Fruit fly (Drosophila melanogaster): ENCODE results near the gene Act79B.
A peak's percentile ranks its signal among the peaks of the same experiment; 100 is the strongest.

Gene Act79B

DNA sequence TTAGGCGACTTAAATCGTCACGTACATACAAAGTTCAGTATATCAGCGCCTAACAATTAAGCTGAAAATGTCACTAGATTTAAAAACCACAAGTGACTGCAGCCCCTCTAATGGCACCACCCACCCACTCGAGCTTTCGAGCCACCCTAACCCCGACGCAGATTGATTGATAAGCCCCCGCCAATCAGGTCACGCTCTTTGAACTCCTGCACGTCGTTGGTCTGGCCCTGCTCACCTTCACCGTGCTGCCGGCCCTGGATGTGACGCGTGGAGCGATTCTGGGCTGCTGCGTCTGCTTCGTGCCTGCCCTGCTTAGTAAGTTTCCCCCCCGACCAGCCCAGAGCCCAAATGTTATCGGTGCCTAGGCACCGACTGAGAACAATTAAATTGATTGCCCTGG, 21.7 kb upstream of the Act79B start:
- no peak for TF ChIP-seq HLH106 (tag; optimal IDR thresholded peaks at IDR 0.05)
- TF ChIP-seq Hr78 (GFP tag; optimal IDR thresholded peaks at IDR 0.05) = no peak
- no peak for TF ChIP-seq sv (GFP tag; optimal IDR thresholded peaks at IDR 0.05)
- TF ChIP-seq dsf (GFP tag; optimal IDR thresholded peaks at IDR 0.05; ENCODE audit: borderline replicate concordance) = no peak
- no peak for TF ChIP-seq CrebA (GFP tag; optimal IDR thresholded peaks at IDR 0.05; ENCODE audit: borderline replicate concordance)
- TF ChIP-seq woc (GFP tag; optimal IDR thresholded peaks at IDR 0.05) = no peak
- TF ChIP-seq sage (GFP tag; optimal IDR thresholded peaks at IDR 0.05) = no peak
- no peak for TF ChIP-seq Rel (GFP tag; optimal IDR thresholded peaks at IDR 0.05)
- TF ChIP-seq Rel (tag; optimal IDR thresholded peaks at IDR 0.05) = no peak
- no peak for TF ChIP-seq pan (optimal IDR thresholded peaks at IDR 0.05)
- no peak for TF ChIP-seq Sp1 (GFP tag; optimal IDR thresholded peaks at IDR 0.05)
- no peak for TF ChIP-seq lola (GFP tag; optimal IDR thresholded peaks at IDR 0.05)
- no peak for TF ChIP-seq h (GFP tag; optimal IDR thresholded peaks at IDR 0.05)

DNA sequence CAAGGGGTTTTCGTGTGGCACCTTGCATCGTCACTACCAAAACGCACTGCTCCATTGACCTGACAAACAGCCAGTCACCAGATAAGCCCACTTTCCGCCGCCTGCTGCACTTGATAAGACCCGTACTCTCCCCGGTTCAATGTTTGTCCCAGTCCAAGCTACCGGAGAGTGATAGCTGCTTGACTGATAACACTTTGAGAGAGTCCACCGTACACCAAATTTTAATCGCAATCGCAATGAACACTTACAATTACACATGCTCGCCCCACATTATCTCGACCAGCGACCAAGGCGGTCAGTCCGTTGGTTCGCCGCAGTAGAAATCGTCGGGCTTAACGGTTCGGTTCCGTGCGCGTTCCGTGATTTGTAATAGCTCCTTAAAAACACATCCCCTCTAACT, 13.3 kb upstream of the Act79B start, which contains the start of gene P5CS:
P5CS (plus strand) TSS at position 268 of the 400 bp plus-strand sequence.
- TF ChIP-seq h (GFP tag; optimal IDR thresholded peaks at IDR 0.05) = peak; percentile 16
- TF ChIP-seq Hr83 (GFP tag; optimal IDR thresholded peaks at IDR 0.05; ENCODE audit: poor library complexity, severe bottlenecking) = peak; percentile 31
- TF ChIP-seq Vsx2 (GFP tag; optimal IDR thresholded peaks at IDR 0.05; ENCODE audit: partially characterized antibody) = peak; percentile 51
- no peak for TF ChIP-seq lola (GFP tag; optimal IDR thresholded peaks at IDR 0.05)
- TF ChIP-seq CrebA (GFP tag; optimal IDR thresholded peaks at IDR 0.05; ENCODE audit: borderline replicate concordance) = peak; percentile 29
- peak; percentile 3 for TF ChIP-seq Dif (GFP tag; optimal IDR thresholded peaks at IDR 0.05; ENCODE audit: partially characterized antibody)
- no peak for TF ChIP-seq dsf (GFP tag; optimal IDR thresholded peaks at IDR 0.05; ENCODE audit: borderline replicate concordance)
- no peak for TF ChIP-seq jim (GFP tag; optimal IDR thresholded peaks at IDR 0.05)
- TF ChIP-seq Rel (GFP tag; optimal IDR thresholded peaks at IDR 0.05) = no peak
- peak; percentile 82 for TF ChIP-seq Rel (tag; optimal IDR thresholded peaks at IDR 0.05)
- no peak for TF ChIP-seq Mio (GFP tag; optimal IDR thresholded peaks at IDR 0.05)

DNA sequence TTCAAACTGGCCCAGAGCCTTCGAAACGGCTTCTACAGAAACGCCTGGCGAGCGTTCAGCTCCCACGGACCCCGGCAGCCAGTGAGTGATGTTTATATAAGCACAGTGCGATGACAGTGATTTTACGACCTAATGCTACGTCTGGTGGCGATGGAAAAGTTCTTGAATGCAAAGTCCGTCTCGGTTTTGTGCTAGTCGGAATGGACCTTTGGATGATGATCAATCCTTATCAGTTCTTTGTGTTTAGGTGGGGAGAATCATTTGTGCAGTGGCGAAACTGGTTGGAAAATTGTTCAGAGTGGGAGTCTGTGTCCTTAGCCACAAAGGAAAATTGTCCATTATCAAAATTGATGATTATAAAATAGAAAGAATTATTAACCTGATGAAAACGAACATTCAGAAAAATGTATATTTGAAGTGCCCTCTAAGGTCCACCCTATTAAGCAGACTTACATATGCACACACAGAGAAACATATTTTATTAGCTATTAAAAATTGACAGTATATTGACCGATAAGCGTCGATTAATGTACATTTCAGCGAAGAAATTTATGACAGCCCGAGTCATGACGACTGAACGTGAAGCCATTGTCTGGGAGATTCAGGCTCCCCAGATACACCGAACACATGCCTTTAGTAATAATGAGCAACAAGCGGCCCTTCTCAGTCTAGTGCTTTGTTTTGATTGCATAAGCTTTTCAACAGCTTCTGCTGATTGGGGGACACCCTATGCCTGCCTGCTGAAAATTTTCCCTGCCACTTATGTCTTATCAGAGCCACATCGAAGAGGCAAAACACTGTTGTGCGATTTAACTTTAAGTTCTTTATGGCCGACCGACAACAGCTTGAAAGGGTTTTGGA, 12.6 kb upstream of the Act79B start:
- TF ChIP-seq fru (GFP tag; optimal IDR thresholded peaks at IDR 0.05) (peak; percentile 66), jim (GFP tag; optimal IDR thresholded peaks at IDR 0.05) (no peak), CrebA (GFP tag; optimal IDR thresholded peaks at IDR 0.05; ENCODE audit: borderline replicate concordance) (peak; percentile 27), Hnf4 (GFP tag; optimal IDR thresholded peaks at IDR 0.05) (peak; percentile 23), Mio (GFP tag; optimal IDR thresholded peaks at IDR 0.05) (no peak), ey (GFP tag; optimal IDR thresholded peaks at IDR 0.05) (peak; percentile 58), usp (GFP tag; optimal IDR thresholded peaks at IDR 0.05) (no peak), Abd-B (GFP tag; optimal IDR thresholded peaks at IDR 0.05) (no peak), sage (GFP tag; optimal IDR thresholded peaks at IDR 0.05) (no peak), h (GFP tag; optimal IDR thresholded peaks at IDR 0.05) (peak; percentile 70), dl (GFP tag; optimal IDR thresholded peaks at IDR 0.05; ENCODE audit: insufficient read depth in 1 of 2, partially characterized antibody in 2 of 2) (no peak), Hr78 (GFP tag; optimal IDR thresholded peaks at IDR 0.05) (no peak), woc (GFP tag; optimal IDR thresholded peaks at IDR 0.05) (peak; percentile 18), Sp1 (GFP tag; optimal IDR thresholded peaks at IDR 0.05) (peak; percentile 39), Dfd (GFP tag; optimal IDR thresholded peaks at IDR 0.05) (no peak), br (GFP tag; optimal IDR thresholded peaks at IDR 0.05) (peak; percentile 32), foxo (GFP tag; optimal IDR thresholded peaks at IDR 0.05) (peak in 1 of 2 experiments; percentile 73), psq (GFP tag; optimal IDR thresholded peaks at IDR 0.05) (peak; percentile 39), Rel (GFP tag; optimal IDR thresholded peaks at IDR 0.05) (no peak), Rel (tag; optimal IDR thresholded peaks at IDR 0.05) (peak; percentile 63), HLH106 (tag; optimal IDR thresholded peaks at IDR 0.05) (peak; percentile 38), Hr83 (GFP tag; optimal IDR thresholded peaks at IDR 0.05; ENCODE audit: poor library complexity, severe bottlenecking) (no peak), dmrt93B (GFP tag; optimal IDR thresholded peaks at IDR 0.05) (no peak), pan (optimal IDR thresholded peaks at IDR 0.05) (no peak), lola (GFP tag; optimal IDR thresholded peaks at IDR 0.05) (no peak), N (GFP tag; optimal IDR thresholded peaks at IDR 0.05) (no peak), GATAd (GFP tag; optimal IDR thresholded peaks at IDR 0.05) (no peak), CG32264 (GFP tag; optimal IDR thresholded peaks at IDR 0.05) (no peak), Vsx2 (GFP tag; optimal IDR thresholded peaks at IDR 0.05; ENCODE audit: partially characterized antibody) (no peak), OdsH (GFP tag; optimal IDR thresholded peaks at IDR 0.05) (peak; percentile 38), brk (GFP tag; optimal IDR thresholded peaks at IDR 0.05) (peak; percentile 25), rgr (GFP tag; optimal IDR thresholded peaks at IDR 0.05) (peak; percentile 72), Dif (GFP tag; optimal IDR thresholded peaks at IDR 0.05; ENCODE audit: partially characterized antibody) (no peak), Jra (GFP tag; optimal IDR thresholded peaks at IDR 0.05) (peak; percentile 7), Myc (optimal IDR thresholded peaks at IDR 0.05) (no peak)
